Fruit fly (Drosophila melanogaster) whole organism, embryonic: ENCODE results near the gene Upf2.

Experiments
- B-H1 ChIP-seq: fragments of 200-800 bp; sonication (Bioruptor generic); IDR thresholded peaks from 3 replicates; pipeline ENCODE4 v1.3.6; 2022; ENCODE audit warnings: missing biosample characterization, missing genetic modification characterization
- Bgb ChIP-seq: fragments of 200-800 bp; sonication (Bioruptor generic); IDR thresholded peaks from 2 replicates; pipeline ENCODE4 v1.3.6; 2022; ENCODE audit warnings: missing biosample characterization, missing genetic modification characterization; ENCODE audit not compliant: partially characterized antibody
- CG10654 ChIP-seq: fragments of 200-800 bp; sonication (Bioruptor generic); optimal IDR thresholded peaks from 2 replicates; lab custom pipeline; 2016; ENCODE audit warnings: missing biosample characterization, missing genetic modification characterization
- CG11560 ChIP-seq: fragments of 200-800 bp; sonication (Bioruptor generic); IDR thresholded peaks from 3 replicates; pipeline ENCODE4 v1.3.6; 2022; ENCODE audit warnings: missing biosample characterization, missing genetic modification characterization
- CG11696 ChIP-seq: fragments of 200-800 bp; sonication (Bioruptor generic); IDR thresholded peaks from 2 replicates; pipeline ENCODE4 v1.3.6; 2022; ENCODE audit warnings: missing biosample characterization, missing genetic modification characterization
- CG12071 ChIP-seq: fragments of 200-800 bp; sonication (Bioruptor generic); optimal IDR thresholded peaks from 3 replicates; lab custom pipeline; 2018; ENCODE audit warnings: missing biosample characterization, mild to moderate bottlenecking, missing genetic modification characterization
- CG12769 ChIP-seq: fragments of 200-800 bp; sonication (Bioruptor generic); optimal IDR thresholded peaks from 2 replicates; lab custom pipeline; 2019; ENCODE audit warnings: missing biosample characterization, mild to moderate bottlenecking, missing genetic modification characterization, moderate library complexity
- CG13775 ChIP-seq: fragments of 200-800 bp; sonication (Bioruptor generic); optimal IDR thresholded peaks from 3 replicates; lab custom pipeline; 2017; ENCODE audit warnings: missing biosample characterization, mild to moderate bottlenecking, missing genetic modification characterization
- CG15601 ChIP-seq: fragments of 200-800 bp; sonication (Bioruptor generic); optimal IDR thresholded peaks from 3 replicates; lab custom pipeline; 2019; ENCODE audit warnings: missing biosample characterization, mild to moderate bottlenecking, missing genetic modification characterization, moderate library complexity
- CG1602 ChIP-seq: fragments of 200-800 bp; sonication (Bioruptor generic); optimal IDR thresholded peaks from 3 replicates; lab custom pipeline; 2016; ENCODE audit warnings: missing biosample characterization, missing genetic modification characterization
- CG16863 ChIP-seq: fragments of 200-800 bp; sonication (Bioruptor generic); optimal IDR thresholded peaks from 3 replicates; lab custom pipeline; 2016; ENCODE audit warnings: missing biosample characterization, missing genetic modification characterization
- CG17568 ChIP-seq: fragments of 200-800 bp; sonication (Bioruptor generic); optimal IDR thresholded peaks from 2 replicates; lab custom pipeline; 2018; ENCODE audit warnings: missing biosample characterization, mild to moderate bottlenecking, missing genetic modification characterization, moderate library complexity
- CG18599 ChIP-seq: fragments of 200-800 bp; sonication (Bioruptor generic); optimal IDR thresholded peaks from 3 replicates; lab custom pipeline; 2017; ENCODE audit warnings: missing biosample characterization, missing genetic modification characterization, mild to moderate bottlenecking, moderate library complexity, missing genetic modification reagents
- CG18619 ChIP-seq: fragments of 200-800 bp; sonication (Bioruptor generic); optimal IDR thresholded peaks from 3 replicates; lab custom pipeline; 2017; ENCODE audit warnings: missing biosample characterization, mild to moderate bottlenecking, missing genetic modification characterization
- CG2202 ChIP-seq: fragments of 200-800 bp; sonication (Bioruptor generic); optimal IDR thresholded peaks from 2 replicates; lab custom pipeline; 2018; ENCODE audit warnings: missing biosample characterization, mild to moderate bottlenecking, missing genetic modification characterization
- CG2889 ChIP-seq: fragments of 200-800 bp; sonication (Bioruptor generic); IDR thresholded peaks from 3 replicates; pipeline ENCODE4 v1.3.6; 2022; ENCODE audit warnings: missing biosample characterization, missing genetic modification characterization
- CG31388 ChIP-seq: fragments of 200-800 bp; sonication (Bioruptor generic); optimal IDR thresholded peaks from 2 replicates; lab custom pipeline; 2016; ENCODE audit warnings: missing biosample characterization, missing genetic modification characterization
- CG32767 ChIP-seq: fragments of 200-800 bp; sonication (Bioruptor generic); IDR thresholded peaks from 2 replicates; pipeline ENCODE4 v1.3.6; 2022; ENCODE audit warnings: missing biosample characterization, missing genetic modification characterization
- CG34376 ChIP-seq: fragments of 200-800 bp; sonication (Bioruptor generic); optimal IDR thresholded peaks from 2 replicates; lab custom pipeline; 2018; ENCODE audit warnings: missing biosample characterization, mild to moderate bottlenecking, missing genetic modification characterization
- CG3847 ChIP-seq: fragments of 200-800 bp; sonication (Bioruptor generic); IDR thresholded peaks from 2 replicates; pipeline ENCODE4 v1.3.6; 2022; ENCODE audit warnings: missing biosample characterization, missing genetic modification characterization
- CG4424 ChIP-seq: fragments of 200-800 bp; sonication (Bioruptor generic); optimal IDR thresholded peaks from 3 replicates; lab custom pipeline; 2016; ENCODE audit warnings: missing biosample characterization, missing genetic modification characterization
- CG5953 ChIP-seq: fragments of 200-800 bp; sonication (Bioruptor generic); IDR thresholded peaks from 2 replicates; pipeline ENCODE4 v1.3.6; 2022; ENCODE audit warnings: missing biosample characterization, missing genetic modification characterization
- CG6175 ChIP-seq: fragments of 200-800 bp; sonication (Bioruptor generic); IDR thresholded peaks from 3 replicates; pipeline ENCODE4 v1.3.6; 2022; ENCODE audit warnings: missing biosample characterization, missing genetic modification characterization
- CG9437 ChIP-seq: fragments of 200-800 bp; sonication (Bioruptor generic); optimal IDR thresholded peaks from 2 replicates; lab custom pipeline; 2018; ENCODE audit warnings: missing biosample characterization, mild to moderate bottlenecking, missing genetic modification characterization
- CG9727 ChIP-seq: fragments of 200-800 bp; sonication (Bioruptor generic); optimal IDR thresholded peaks from 3 replicates; lab custom pipeline; 2017; ENCODE audit warnings: missing biosample characterization, mild to moderate bottlenecking, missing genetic modification characterization
- Camta ChIP-seq: fragments of 200-800 bp; sonication (Bioruptor generic); optimal IDR thresholded peaks from 2 replicates; lab custom pipeline; 2016; ENCODE audit warnings: missing biosample characterization, missing genetic modification characterization
- D ChIP-seq, 2 experiments: fragments of 200-800 bp in 1 of 2; fragments of >200 bp in 1 of 2; sonication (Bioruptor generic) in 1 of 2; optimal IDR thresholded peaks; 2 replicates in 1 of 2; 3 replicates in 1 of 2; lab custom pipeline; 2017; ENCODE audit warnings: mild to moderate bottlenecking in 1 of 2, missing biosample characterization in 1 of 2, missing genetic modification characterization in 1 of 2, missing genetic modification reagents in 1 of 2
- Doc2 ChIP-seq: fragments of 200-800 bp; sonication (Bioruptor generic); IDR thresholded peaks from 2 replicates; pipeline ENCODE4 v1.3.6; 2022; ENCODE audit warnings: missing biosample characterization, missing genetic modification characterization
- Doc3 ChIP-seq: fragments of 200-800 bp; sonication (Bioruptor generic); IDR thresholded peaks from 3 replicates; pipeline ENCODE4 v1.3.6; 2022; ENCODE audit warnings: missing biosample characterization, missing genetic modification characterization; ENCODE audit not compliant: partially characterized antibody
- Elba2 ChIP-seq: fragments of 200-800 bp; sonication (Bioruptor generic); optimal IDR thresholded peaks from 3 replicates; lab custom pipeline; 2016; ENCODE audit warnings: missing biosample characterization, missing genetic modification characterization
- HHEX ChIP-seq: fragments of 200-800 bp; sonication (Bioruptor generic); optimal IDR thresholded peaks from 3 replicates; lab custom pipeline; 2017; ENCODE audit warnings: missing biosample characterization, mild to moderate bottlenecking, missing genetic modification characterization, missing genetic modification reagents
- Hsf ChIP-seq: fragments of 200-800 bp; sonication (Bioruptor generic); optimal IDR thresholded peaks from 3 replicates; lab custom pipeline; 2016; ENCODE audit warnings: missing biosample characterization, missing genetic modification characterization
- MESR4 ChIP-seq: fragments of 200-800 bp; sonication (Bioruptor generic); optimal IDR thresholded peaks from 2 replicates; lab custom pipeline; 2018; ENCODE audit warnings: missing biosample characterization, mild to moderate bottlenecking, missing genetic modification characterization, moderate library complexity
- Mad ChIP-seq: fragments of 200-800 bp; sonication (Bioruptor generic); optimal IDR thresholded peaks from 2 replicates; lab custom pipeline; 2016; ENCODE audit warnings: missing biosample characterization, missing genetic modification characterization
- Nf-YC ChIP-seq: fragments of 200-800 bp; optimal IDR thresholded peaks from 3 replicates; lab custom pipeline; 2019; ENCODE audit warnings: missing biosample characterization, mild to moderate bottlenecking, missing genetic modification characterization, moderate library complexity
- Side ChIP-seq: fragments of 200-800 bp; sonication (Bioruptor generic); optimal IDR thresholded peaks from 2 replicates; lab custom pipeline; 2016; ENCODE audit warnings: missing biosample characterization, missing genetic modification characterization
- chinmo ChIP-seq: fragments of 200-800 bp; sonication (Bioruptor generic); IDR thresholded peaks from 4 replicates; pipeline ENCODE4 v1.3.6; 2022; ENCODE audit warnings: missing biosample characterization, missing genetic modification characterization; ENCODE audit not compliant: partially characterized antibody
- fu2 ChIP-seq: fragments of 200-800 bp; sonication (Bioruptor generic); optimal IDR thresholded peaks from 2 replicates; lab custom pipeline; 2016; ENCODE audit warnings: missing biosample characterization, missing genetic modification characterization
- lilli ChIP-seq: fragments of 200-800 bp; sonication (Bioruptor generic); optimal IDR thresholded peaks from 3 replicates; lab custom pipeline; 2016; ENCODE audit warnings: missing biosample characterization, missing genetic modification characterization
- maf-S ChIP-seq: fragments of 200-800 bp; sonication (Bioruptor generic); optimal IDR thresholded peaks from 2 replicates; lab custom pipeline; 2016; ENCODE audit warnings: missing biosample characterization, missing genetic modification characterization
- mirr ChIP-seq: fragments of 200-800 bp; sonication (Bioruptor generic); optimal IDR thresholded peaks from 3 replicates; lab custom pipeline; 2018; ENCODE audit warnings: missing biosample characterization, mild to moderate bottlenecking, missing genetic modification characterization
- pb ChIP-seq: fragments of 200-800 bp; sonication (Bioruptor generic); optimal IDR thresholded peaks from 3 replicates; lab custom pipeline; 2016; ENCODE audit warnings: missing biosample characterization, missing genetic modification characterization
- pum ChIP-seq: fragments of 200-800 bp; sonication (Bioruptor generic); optimal IDR thresholded peaks from 2 replicates; lab custom pipeline; 2016; ENCODE audit warnings: missing biosample characterization, missing genetic modification characterization
- sisA ChIP-seq: fragments of 200-800 bp; sonication (Bioruptor generic); IDR thresholded peaks from 2 replicates; pipeline ENCODE4 v1.3.6; 2022; ENCODE audit warnings: missing biosample characterization, missing genetic modification characterization
- sob ChIP-seq: fragments of 200-800 bp; sonication (Bioruptor generic); IDR thresholded peaks from 2 replicates; pipeline ENCODE4 v1.3.6; 2022; ENCODE audit warnings: missing biosample characterization, missing genetic modification characterization
- stc ChIP-seq: fragments of 200-800 bp; sonication (Bioruptor generic); IDR thresholded peaks from 2 replicates; pipeline ENCODE4 v1.3.6; 2022; ENCODE audit warnings: missing biosample characterization, missing genetic modification characterization
- tx ChIP-seq: fragments of 200-800 bp; sonication (Bioruptor generic); optimal IDR thresholded peaks from 2 replicates; lab custom pipeline; 2016; ENCODE audit warnings: missing biosample characterization, missing genetic modification characterization
- unpg ChIP-seq: fragments of 200-800 bp; sonication (Bioruptor generic); optimal IDR thresholded peaks from 3 replicates; lab custom pipeline; 2018; ENCODE audit warnings: missing biosample characterization, mild to moderate bottlenecking, missing genetic modification characterization, moderate library complexity

The Upf2 gene

dm6 chrX:8114476-8115342 lies 39.4 kb upstream of the Upf2 start (continued):
- peak; percentile 75 for TF ChIP-seq unpg (GFP tag; lab: Kevin White, UChicago)
- TF ChIP-seq CG11560 (tag; lab: Robert Waterston, UW), result no peak
- TF ChIP-seq CG12769 (tag; lab: Kevin White, UChicago), result peak; percentile 34
- TF ChIP-seq CG9437 (GFP tag; lab: Kevin White, UChicago), result peak; percentile 46
- TF ChIP-seq Mad (GFP tag; lab: Kevin White, UChicago), result no peak
- TF ChIP-seq Side (GFP tag; lab: Kevin White, UChicago), result peak; percentile 18
- TF ChIP-seq tx (GFP tag; lab: Kevin White, UChicago), result peak; percentile 26
- peak; percentile 61 for TF ChIP-seq Nf-YC (tag; lab: Kevin White, UChicago)
- peak; percentile 52 for TF ChIP-seq CG18619
- peak; percentile 62 for TF ChIP-seq sob (GFP tag; lab: Robert Waterston, UW)
- TF ChIP-seq mirr (GFP tag; lab: Kevin White, UChicago), result peak; percentile 29
- TF ChIP-seq CG9727 (GFP tag; lab: Kevin White, UChicago), result peak; percentile 58
- peak; percentile 52 for TF ChIP-seq CG13775 (GFP tag; lab: Kevin White, UChicago)
- TF ChIP-seq CG1602, result peak; percentile 24
- TF ChIP-seq Hsf (GFP tag; lab: Kevin White, UChicago), result peak; percentile 71
- TF ChIP-seq Bgb (GFP tag; lab: Robert Waterston, UW), result no peak
- TF ChIP-seq Elba2 (GFP tag; lab: Kevin White, UChicago), result peak; percentile 80
- TF ChIP-seq CG3847, result peak; percentile 41
- TF ChIP-seq sisA (GFP tag; lab: Robert Waterston, UW), result peak; percentile 39; the same call in 1 of the 2 replicates
- peak; percentile 57 for TF ChIP-seq CG17568 (GFP tag; lab: Kevin White, UChicago)
- no peak for TF ChIP-seq D (optimal IDR thresholded peaks at IDR 0.05; lab: Kevin White, UChicago)
- TF ChIP-seq D (GFP tag; optimal IDR thresholded peaks at IDR 0.05; lab: Kevin White, UChicago), result peak; percentile 21
- TF ChIP-seq CG4424, result peak; percentile 48
- TF ChIP-seq CG12071 (GFP tag; lab: Kevin White, UChicago), result peak; percentile 55
- peak; percentile 67 for TF ChIP-seq stc (GFP tag; lab: Robert Waterston, UW)
- TF ChIP-seq Doc3 (GFP tag; lab: Robert Waterston, UW), result no peak
- peak; percentile 6 for TF ChIP-seq maf-S (GFP tag; lab: Kevin White, UChicago)
- peak; percentile 13 for TF ChIP-seq CG31388
- no peak for TF ChIP-seq Doc2 (GFP tag; lab: Robert Waterston, UW)
- peak; percentile 78 for TF ChIP-seq CG11696
- peak; percentile 42 for TF ChIP-seq CG10654 (GFP tag; lab: Kevin White, UChicago)
- peak; percentile 15 for TF ChIP-seq pum
- TF ChIP-seq HHEX (GFP tag; lab: Kevin White, UChicago), result peak; percentile 70
- peak; percentile 41 for TF ChIP-seq pb
- TF ChIP-seq CG16863, result peak; percentile 49
- TF ChIP-seq Camta (GFP tag; lab: Kevin White, UChicago), result peak; percentile 11
- 0 out of 4 replicates have a peak, but pooled peaks have one; percentile 40 for TF ChIP-seq chinmo (GFP tag; lab: Robert Waterston, UW)
- TF ChIP-seq CG2202 (tag; lab: Kevin White, UChicago), result no peak
- peak; percentile 33 for TF ChIP-seq fu2
- TF ChIP-seq CG5953 (GFP tag; lab: Robert Waterston, UW), result no peak
- TF ChIP-seq MESR4 (GFP tag; lab: Kevin White, UChicago), result no peak
- TF ChIP-seq CG32767 (GFP tag; lab: Robert Waterston, UW), result 0 out of 2 replicates have a peak, but pooled peaks have one; percentile 45
- TF ChIP-seq B-H1 (GFP tag; lab: Robert Waterston, UW), result peak; percentile 36; the same call in 2 of the 3 replicates
- TF ChIP-seq CG6175 (GFP tag; lab: Robert Waterston, UW), result no peak
- TF ChIP-seq lilli (GFP tag; lab: Kevin White, UChicago), result peak; percentile 46
- TF ChIP-seq CG2889 (GFP tag; lab: Robert Waterston, UW), result peak; percentile 36; the same call in 1 of the 3 replicates
- peak; percentile 67 for TF ChIP-seq CG34376 (GFP tag; lab: Kevin White, UChicago)
- TF ChIP-seq CG18599 (GFP tag; lab: Kevin White, UChicago), result peak; percentile 84
- no peak for TF ChIP-seq CG15601 (tag; lab: Kevin White, UChicago)
